Worm (Caenorhabditis elegans) whole organism, L4 larva: ENCODE data around the gene pho-13.

Experiments
- D1046.2 ChIP-seq: fragments of 200-800 bp; sonication (Bioruptor generic); IDR thresholded peaks from 2 replicates; pipeline ENCODE4 v1.3.6; 2022; ENCODE audit warnings: missing genetic modification characterization, missing compliant biosample characterization
- F10B5.3 ChIP-seq: sonication (generic microtip); optimal IDR thresholded peaks from 2 replicates; lab custom pipeline; 2016; ENCODE audit warnings: mild to moderate bottlenecking, missing genetic modification characterization, missing compliant biosample characterization
- F26F4.8 ChIP-seq: fragments of 200-800 bp; sonication (Bioruptor generic); conservative IDR thresholded peaks from 2 replicates; pipeline ENCODE4 v1.3.6; 2022; ENCODE audit warnings: missing genetic modification characterization, missing compliant biosample characterization
- F37D6.2 ChIP-seq: sonication (generic microtip); optimal IDR thresholded peaks from 2 replicates; lab custom pipeline; 2016; ENCODE audit warnings: mild to moderate bottlenecking, missing genetic modification characterization, missing compliant biosample characterization
- R02D3.7 ChIP-seq: fragments of 150-350 bp; sonication (generic microtip); optimal IDR thresholded peaks from 3 replicates; lab custom pipeline; 2014; ENCODE audit warnings: missing biosample characterization, missing genetic modification characterization
- Y105C5A.15 ChIP-seq: fragments of 200-800 bp; sonication (Bioruptor generic); IDR thresholded peaks from 2 replicates; pipeline ENCODE4 v1.3.6; 2022; ENCODE audit warnings: missing genetic modification characterization, missing compliant biosample characterization
- Y48G9A.11 ChIP-seq: fragments of 200-800 bp; sonication (Bioruptor generic); IDR thresholded peaks from 2 replicates; pipeline ENCODE4 v1.3.6; 2022; ENCODE audit warnings: missing genetic modification reagents, missing genetic modification characterization, missing compliant biosample characterization
- Y5F2A.4 ChIP-seq: fragments of 200-800 bp; sonication (Bioruptor generic); optimal IDR thresholded peaks from 2 replicates; lab custom pipeline; 2018; ENCODE audit warnings: mild to moderate bottlenecking, missing genetic modification characterization, missing compliant biosample characterization
- ZK337.2 ChIP-seq: fragments of 200-800 bp; sonication (Bioruptor generic); IDR thresholded peaks from 2 replicates; pipeline ENCODE4 v1.3.6; 2022; ENCODE audit warnings: missing genetic modification reagents, missing genetic modification characterization, missing compliant biosample characterization
- aha-1 ChIP-seq: fragments of 150-350 bp; peaks from one replicate; lab custom pipeline; 2014; ENCODE audit warnings: missing biosample characterization, missing genetic modification characterization
- aly-2 ChIP-seq: sonication (generic microtip); optimal IDR thresholded peaks from 2 replicates; lab custom pipeline; 2018; ENCODE audit warnings: missing biosample characterization, missing genetic modification characterization
- ama-1 ChIP-seq: fragments of 150-350 bp; optimal IDR thresholded peaks from 2 replicates; lab custom pipeline; 2014; ENCODE audit warnings: inconsistent platforms, mixed read lengths
- arid-1 ChIP-seq: fragments of 200-800 bp; sonication (Bioruptor generic); conservative IDR thresholded peaks from 2 replicates; pipeline ENCODE4 v1.3.6; 2022; ENCODE audit warnings: missing genetic modification reagents, missing genetic modification characterization, missing compliant biosample characterization
- daf-12 ChIP-seq: fragments of 150-350 bp; optimal IDR thresholded peaks from 2 replicates; lab custom pipeline; 2014; ENCODE audit warnings: missing biosample characterization, missing genetic modification reagents, missing genetic modification characterization
- daf-8 ChIP-seq: fragments of 200-800 bp; sonication (Bioruptor generic); IDR thresholded peaks from 2 replicates; pipeline ENCODE4 v1.3.6; 2022; ENCODE audit warnings: missing genetic modification characterization, missing compliant biosample characterization
- dmd-8 ChIP-seq: fragments of 200-800 bp; sonication (Bioruptor generic); IDR thresholded peaks from 2 replicates; pipeline ENCODE4 v1.3.6; 2022; ENCODE audit warnings: missing genetic modification characterization, missing compliant biosample characterization
- dmd-9 ChIP-seq: fragments of 200-800 bp; sonication (Bioruptor generic); IDR thresholded peaks from 2 replicates; pipeline ENCODE4 v1.3.6; 2022; ENCODE audit warnings: missing genetic modification reagents, missing genetic modification characterization, missing compliant biosample characterization
- dpl-1 ChIP-seq: fragments of 150-350 bp; optimal IDR thresholded peaks from 2 replicates; lab custom pipeline; 2014; ENCODE audit warnings: missing biosample characterization, missing genetic modification reagents, missing genetic modification characterization
- duxl-1 ChIP-seq: sonication (generic microtip); optimal IDR thresholded peaks from 2 replicates; lab custom pipeline; 2016; ENCODE audit warnings: mild to moderate bottlenecking, missing genetic modification characterization, moderate library complexity, missing compliant biosample characterization; ENCODE audit not compliant: poor library complexity
- dve-1 ChIP-seq: sonication (generic microtip); optimal IDR thresholded peaks from 2 replicates; lab custom pipeline; 2017; ENCODE audit warnings: antibody characterized with exemption, mild to moderate bottlenecking, missing genetic modification characterization, missing compliant biosample characterization; ENCODE audit not compliant: insufficient read depth
- egl-43 ChIP-seq: fragments of 200-800 bp; sonication (Bioruptor generic); IDR thresholded peaks from 2 replicates; pipeline ENCODE4 v1.3.6; 2022; ENCODE audit warnings: missing genetic modification reagents, missing genetic modification characterization, missing compliant biosample characterization
- fkh-10 ChIP-seq: fragments of 150-350 bp; optimal IDR thresholded peaks from 2 replicates; lab custom pipeline; 2014; ENCODE audit warnings: missing biosample characterization, missing genetic modification reagents, missing genetic modification characterization
- hif-1 ChIP-seq, 2 experiments: sonication (generic microtip); optimal IDR thresholded peaks; 2 replicates each; lab custom pipeline; 2016 to 2017; ENCODE audit warnings: missing compliant biosample characterization in 2 of 2, missing genetic modification characterization in 2 of 2, missing genetic modification reagents in 2 of 2, missing genotype in 2 of 2, mild to moderate bottlenecking in 1 of 2
- hmg-1.1 ChIP-seq: fragments of 200-800 bp; sonication (Bioruptor generic); IDR thresholded peaks from 2 replicates; pipeline ENCODE4 v1.3.6; 2022; ENCODE audit warnings: missing genetic modification reagents, missing genetic modification characterization, missing compliant biosample characterization
- jun-1 ChIP-seq: fragments of 150-350 bp; optimal IDR thresholded peaks from 2 replicates; lab custom pipeline; 2014; ENCODE audit warnings: missing biosample characterization, missing genetic modification reagents, missing genetic modification characterization
- lim-7 ChIP-seq: fragments of 200-800 bp; sonication (Bioruptor generic); IDR thresholded peaks from 2 replicates; pipeline ENCODE4 v1.3.6; 2022; ENCODE audit warnings: missing genetic modification characterization, missing compliant biosample characterization
- lin-13 ChIP-seq: fragments of 150-350 bp; optimal IDR thresholded peaks from 2 replicates; lab custom pipeline; 2014; ENCODE audit warnings: missing biosample characterization, missing genetic modification reagents, missing genetic modification characterization
- lin-15B ChIP-seq: fragments of 150-350 bp; sonication (generic microtip); optimal IDR thresholded peaks from 3 replicates; lab custom pipeline; 2014; ENCODE audit warnings: missing biosample characterization, missing genetic modification characterization
- lin-39 ChIP-seq: fragments of 150-350 bp; optimal IDR thresholded peaks from 2 replicates; lab custom pipeline; 2014; ENCODE audit warnings: missing biosample characterization, missing genetic modification reagents, missing genetic modification characterization
- lir-3 ChIP-seq: sonication (generic microtip); optimal IDR thresholded peaks from 2 replicates; lab custom pipeline; 2016; ENCODE audit warnings: mild to moderate bottlenecking, missing genetic modification characterization, missing compliant biosample characterization
- madf-5 ChIP-seq, 2 experiments: fragments of 200-800 bp; sonication (Bioruptor generic); IDR thresholded peaks; 2 replicates each; pipeline ENCODE4 v1.3.6; 2022; ENCODE audit warnings: missing compliant biosample characterization in 2 of 2, missing genetic modification characterization in 2 of 2
- mep-1 ChIP-seq: fragments of 150-350 bp; sonication (generic microtip); optimal IDR thresholded peaks from 3 replicates; lab custom pipeline; 2014; ENCODE audit warnings: missing biosample characterization, missing genetic modification characterization
- mxl-3 ChIP-seq: fragments of 200-800 bp; sonication (Bioruptor generic); optimal IDR thresholded peaks from 2 replicates; lab custom pipeline; 2018; ENCODE audit warnings: mild to moderate bottlenecking, missing genetic modification characterization, missing compliant biosample characterization
- nhr-10 ChIP-seq: fragments of 150-350 bp; optimal IDR thresholded peaks from 2 replicates; lab custom pipeline; 2014; ENCODE audit warnings: missing biosample characterization, missing genetic modification characterization
- nhr-11 ChIP-seq: fragments of 150-350 bp; optimal IDR thresholded peaks from 2 replicates; lab custom pipeline; 2014; ENCODE audit warnings: missing biosample characterization, missing genetic modification characterization
- nhr-111 ChIP-seq: fragments of 200-800 bp; sonication (Bioruptor generic); optimal IDR thresholded peaks from 2 replicates; lab custom pipeline; 2018; ENCODE audit warnings: mild to moderate bottlenecking, missing genetic modification characterization, missing compliant biosample characterization
- nhr-41 ChIP-seq: fragments of 200-800 bp; sonication (Bioruptor generic); IDR thresholded peaks from 2 replicates; pipeline ENCODE4 v1.3.6; 2022; ENCODE audit warnings: missing genetic modification reagents, missing genetic modification characterization, missing compliant biosample characterization
- nhr-42 ChIP-seq: fragments of 200-800 bp; sonication (Bioruptor generic); IDR thresholded peaks from 2 replicates; pipeline ENCODE4 v1.3.6; 2022; ENCODE audit warnings: missing genetic modification characterization, missing compliant biosample characterization
- nhr-48 ChIP-seq: sonication (generic microtip); optimal IDR thresholded peaks from 2 replicates; lab custom pipeline; 2016; ENCODE audit warnings: mild to moderate bottlenecking, missing genetic modification characterization, missing compliant biosample characterization
- nhr-76 ChIP-seq: fragments of 150-350 bp; optimal IDR thresholded peaks from 2 replicates; lab custom pipeline; 2014; ENCODE audit warnings: missing biosample characterization, missing genetic modification characterization
- pha-4 ChIP-seq, 2 experiments: fragments of 150-350 bp in 1 of 2; fragments of 200-800 bp in 1 of 2; sonication (Bioruptor generic) in 1 of 2; IDR thresholded peaks in 1 of 2; optimal IDR thresholded peaks in 1 of 2; 2 replicates each; pipeline versions ENCODE4 v1.3.6 to Lab custom; 2014 to 2022; ENCODE audit warnings: missing genetic modification characterization in 2 of 2, missing genetic modification reagents in 2 of 2, missing biosample characterization in 1 of 2, missing compliant biosample characterization in 1 of 2
- pqm-1 ChIP-seq: sonication (generic microtip); optimal IDR thresholded peaks from 2 replicates; lab custom pipeline; 2017; ENCODE audit warnings: missing biosample characterization, missing genetic modification characterization
- rbr-2 ChIP-seq: sonication (generic microtip); optimal IDR thresholded peaks from 2 replicates; lab custom pipeline; 2016; ENCODE audit warnings: missing genotype, missing genetic modification characterization, missing compliant biosample characterization
- saeg-2 ChIP-seq: fragments of 200-800 bp; sonication (Bioruptor generic); IDR thresholded peaks from 2 replicates; pipeline ENCODE4 v1.3.6; 2022; ENCODE audit warnings: missing genetic modification reagents, missing genetic modification characterization, missing compliant biosample characterization
- skn-1 ChIP-seq: fragments of 150-350 bp; optimal IDR thresholded peaks from 2 replicates; lab custom pipeline; 2014; ENCODE audit warnings: missing biosample characterization, missing genetic modification characterization
- snpc-4 ChIP-seq: fragments of 150-350 bp; optimal IDR thresholded peaks from 2 replicates; lab custom pipeline; 2014; ENCODE audit warnings: missing biosample characterization, missing genetic modification characterization
- spr-3 ChIP-seq: fragments of 200-800 bp; sonication (Bioruptor generic); optimal IDR thresholded peaks from 2 replicates; lab custom pipeline; 2018; ENCODE audit warnings: mild to moderate bottlenecking, missing genetic modification characterization, missing compliant biosample characterization
- zag-1 ChIP-seq: fragments of 150-350 bp; optimal IDR thresholded peaks from 2 replicates; lab custom pipeline; 2014; ENCODE audit warnings: missing biosample characterization, missing genetic modification characterization
- zfp-2 ChIP-seq: sonication (generic microtip); optimal IDR thresholded peaks from 2 replicates; lab custom pipeline; 2016; ENCODE audit warnings: mild to moderate bottlenecking, missing genetic modification characterization, missing compliant biosample characterization
- zfp-3 ChIP-seq: fragments of 200-800 bp; sonication (Bioruptor generic); conservative IDR thresholded peaks from 2 replicates; pipeline ENCODE4 v1.3.6; 2022; ENCODE audit warnings: missing genetic modification reagents, missing genetic modification characterization, missing compliant biosample characterization
- zip-2 ChIP-seq: fragments of 150-350 bp; optimal IDR thresholded peaks from 2 replicates; lab custom pipeline; 2014; ENCODE audit warnings: missing biosample characterization, missing genetic modification characterization
- ztf-11 ChIP-seq: fragments of 150-350 bp; optimal IDR thresholded peaks from 2 replicates; lab custom pipeline; 2014; ENCODE audit warnings: missing biosample characterization, missing genetic modification characterization
- ztf-7 ChIP-seq: fragments of 150-350 bp; optimal IDR thresholded peaks from 2 replicates; lab custom pipeline; 2014; ENCODE audit warnings: missing biosample characterization, missing genetic modification characterization

pho-13 gene

ce11 chrII:8787376-8787775 lies 19.4 kb downstream of the pho-13 start (continued):
- TF ChIP-seq zag-1 (tag; lab: Kevin White, UChicago) (no peak), dpl-1 (peak; percentile 78), F10B5.3 (tag; lab: Kevin White, UChicago) (no peak), R02D3.7 (tag; lab: Kevin White, UChicago) (no peak), dmd-8 (GFP tag; lab: Robert Waterston, UW) (no peak), D1046.2 (GFP tag; lab: Robert Waterston, UW) (no peak), lim-7 (GFP tag; lab: Robert Waterston, UW) (no peak), nhr-42 (GFP tag; lab: Robert Waterston, UW) (peak; percentile 80; the same call in 1 of the 2 replicates), hmg-1.1 (peak; percentile 91), Y48G9A.11 (GFP tag; lab: Robert Waterston, UW) (no peak), arid-1 (GFP tag; lab: Robert Waterston, UW) (peak; percentile 66; the same call in 1 of the 2 replicates), nhr-111 (GFP tag; lab: Kevin White, UChicago) (no peak), ztf-7 (peak; percentile 78), saeg-2 (no peak; the same call in 1 of the 2 replicates), aly-2 (tag; lab: Kevin White, UChicago) (no peak), madf-5 (GFP tag; IDR thresholded peaks at IDR 0.05; lab: Robert Waterston, UW) (no peak), snpc-4 (tag; lab: Kevin White, UChicago) (no peak), ama-1 (lab: Kevin White, UChicago) (peak; percentile 90), mxl-3 (GFP tag; lab: Kevin White, UChicago) (peak; percentile 73), skn-1 (tag; lab: Kevin White, UChicago) (peak; percentile 75), fkh-10 (GFP tag; lab: Kevin White, UChicago) (peak; percentile 67), ztf-11 (no peak), aha-1 (tag; lab: Kevin White, UChicago) (peak; percentile 99), spr-3 (GFP tag; lab: Kevin White, UChicago) (no peak), rbr-2 (tag; lab: Kevin White, UChicago) (peak; percentile 93), pha-4 (GFP tag; IDR thresholded peaks at IDR 0.05; lab: Robert Waterston, UW) (peak; percentile 62), pha-4 (tag; optimal IDR thresholded peaks at IDR 0.05; lab: Kevin White, UChicago) (peak; percentile 95), lin-15B (tag; lab: Kevin White, UChicago) (peak; percentile 6), pqm-1 (peak; percentile 22), nhr-48 (peak; percentile 70), nhr-41 (peak; percentile 35; the same call in 1 of the 2 replicates), Y5F2A.4 (GFP tag; lab: Kevin White, UChicago) (no peak), zfp-3 (GFP tag; lab: Robert Waterston, UW) (peak; percentile 86), jun-1 (tag; lab: Kevin White, UChicago) (peak; percentile 90), zip-2 (tag; lab: Kevin White, UChicago) (peak; percentile 59), nhr-76 (peak; percentile 20), dmd-9 (no peak)

ce11 chrII:8785875-8786274 lies 20.9 kb downstream of the pho-13 start:
- TF ChIP-seq egl-43 (GFP tag; lab: Robert Waterston, UW) (peak; percentile 60), nhr-11 (tag; lab: Kevin White, UChicago) (no peak), zfp-3 (GFP tag; lab: Robert Waterston, UW) (0 out of 2 replicates have a peak, but pooled peaks have one; percentile 73), hif-1 (tag; optimal IDR thresholded peaks at IDR 0.05; lab: Kevin White, UChicago) (peak in 1 of 2 experiments; percentile 9), zfp-2 (tag; lab: Kevin White, UChicago) (no peak), daf-8 (no peak), dve-1 (tag; lab: Kevin White, UChicago) (no peak), Y105C5A.15 (GFP tag; lab: Robert Waterston, UW) (no peak), nhr-10 (tag; lab: Kevin White, UChicago) (no peak), mep-1 (tag; lab: Kevin White, UChicago) (no peak), lin-39 (tag; lab: Kevin White, UChicago) (no peak), R02D3.7 (tag; lab: Kevin White, UChicago) (no peak), F26F4.8 (GFP tag; lab: Robert Waterston, UW) (no peak), F37D6.2 (no peak), lin-13 (no peak), daf-12 (no peak), aly-2 (tag; lab: Kevin White, UChicago) (no peak), Y48G9A.11 (GFP tag; lab: Robert Waterston, UW) (no peak), lir-3 (no peak), ZK337.2 (no peak), ztf-11 (no peak), duxl-1 (tag; lab: Kevin White, UChicago) (no peak)
